Worm (Caenorhabditis elegans) whole organism, mixed stage, embryonic: Measurements from ENCODE around the gene stg-1.

Source experiments
- M03D4.4 ChIP-seq: sonication (generic microtip); optimal IDR thresholded peaks from 2 replicates; lab custom pipeline; 2017; ENCODE audit warnings: mild to moderate bottlenecking, missing genetic modification characterization, missing compliant biosample characterization
- bed-3 ChIP-seq: fragments of 200-800 bp; sonication (Bioruptor generic); optimal IDR thresholded peaks from 3 replicates; lab custom pipeline; 2018; ENCODE audit warnings: mild to moderate bottlenecking, missing genetic modification characterization, moderate library complexity, missing compliant biosample characterization
- blmp-1 ChIP-seq: fragments of 150-350 bp; optimal IDR thresholded peaks from 2 replicates; lab custom pipeline; 2014; ENCODE audit warnings: missing biosample characterization, missing genetic modification characterization
- ceh-39 ChIP-seq: fragments of 150-350 bp; optimal IDR thresholded peaks from 2 replicates; lab custom pipeline; 2014; ENCODE audit warnings: missing biosample characterization, missing genetic modification characterization
- ceh-83 ChIP-seq: fragments of 200-800 bp; sonication (Bioruptor generic); optimal IDR thresholded peaks from 2 replicates; lab custom pipeline; 2018; ENCODE audit warnings: mild to moderate bottlenecking, missing genetic modification characterization, missing compliant biosample characterization
- ces-1 ChIP-seq: fragments of 150-350 bp; optimal IDR thresholded peaks from 2 replicates; lab custom pipeline; 2014; ENCODE audit warnings: missing biosample characterization, missing genetic modification reagents, missing genetic modification characterization
- cnd-1 ChIP-seq: fragments of 200-800 bp; sonication (Bioruptor generic); optimal IDR thresholded peaks from 2 replicates; lab custom pipeline; 2018; ENCODE audit warnings: mild to moderate bottlenecking, missing genetic modification characterization, missing compliant biosample characterization
- drap-1 ChIP-seq: fragments of 200-800 bp; sonication (Bioruptor generic); optimal IDR thresholded peaks from 3 replicates; lab custom pipeline; 2018; ENCODE audit warnings: mild to moderate bottlenecking, missing genetic modification characterization, missing compliant biosample characterization
- elt-1 ChIP-seq: sonication (generic microtip); optimal IDR thresholded peaks from 2 replicates; lab custom pipeline; 2017; ENCODE audit warnings: missing genetic modification characterization, mild to moderate bottlenecking, missing compliant biosample characterization, antibody characterized with exemption, moderate library complexity, borderline replicate concordance; ENCODE audit not compliant: insufficient read depth
- elt-3 ChIP-seq: fragments of 150-350 bp; optimal IDR thresholded peaks from 2 replicates; lab custom pipeline; 2014; ENCODE audit warnings: missing biosample characterization, missing genetic modification characterization
- flh-1 ChIP-seq: fragments of 200-800 bp; sonication (Bioruptor generic); optimal IDR thresholded peaks from 2 replicates; lab custom pipeline; 2018; ENCODE audit warnings: mild to moderate bottlenecking, missing genetic modification characterization, moderate library complexity, missing compliant biosample characterization
- ham-2 ChIP-seq: fragments of 200-800 bp; sonication (Bioruptor generic); optimal IDR thresholded peaks from 2 replicates; lab custom pipeline; 2018; ENCODE audit warnings: mild to moderate bottlenecking, missing genetic modification characterization, missing compliant biosample characterization
- lin-13 ChIP-seq: fragments of 150-350 bp; optimal IDR thresholded peaks from 2 replicates; lab custom pipeline; 2014; ENCODE audit warnings: missing biosample characterization, missing genetic modification characterization
- lin-32 ChIP-seq: fragments of 200-800 bp; sonication (Bioruptor generic); optimal IDR thresholded peaks from 2 replicates; lab custom pipeline; 2018; ENCODE audit warnings: mild to moderate bottlenecking, missing genetic modification characterization, missing compliant biosample characterization
- mab-5 ChIP-seq: fragments of 150-350 bp; optimal IDR thresholded peaks from 2 replicates; lab custom pipeline; 2014; ENCODE audit warnings: missing biosample characterization, missing genetic modification characterization
- mep-1 ChIP-seq: fragments of 150-350 bp; optimal IDR thresholded peaks from 2 replicates; lab custom pipeline; 2017; ENCODE audit warnings: missing biosample characterization, missing genetic modification reagents, missing genetic modification characterization, inconsistent platforms
- mls-2 ChIP-seq: sonication (generic microtip); optimal IDR thresholded peaks from 2 replicates; lab custom pipeline; 2016; ENCODE audit warnings: mild to moderate bottlenecking, missing genetic modification characterization, moderate library complexity, missing compliant biosample characterization
- nhr-12 ChIP-seq: fragments of 150-350 bp; optimal IDR thresholded peaks from 2 replicates; lab custom pipeline; 2014; ENCODE audit warnings: missing biosample characterization, missing genetic modification characterization
- nhr-237 ChIP-seq: fragments of 150-350 bp; optimal IDR thresholded peaks from 2 replicates; lab custom pipeline; 2014; ENCODE audit warnings: missing biosample characterization, missing genetic modification characterization
- nhr-28 ChIP-seq: fragments of 150-350 bp; optimal IDR thresholded peaks from 2 replicates; lab custom pipeline; 2014; ENCODE audit warnings: missing biosample characterization, missing genetic modification characterization
- nhr-76 ChIP-seq: sonication (generic microtip); optimal IDR thresholded peaks from 2 replicates; lab custom pipeline; 2017; ENCODE audit warnings: missing biosample characterization, missing genetic modification characterization
- pha-4 ChIP-seq: fragments of 150-350 bp; optimal IDR thresholded peaks from 2 replicates; lab custom pipeline; 2018; ENCODE audit warnings: missing biosample characterization, missing genetic modification reagents, missing genetic modification characterization
- sem-2 ChIP-seq: fragments of 200-800 bp; sonication (Bioruptor generic); optimal IDR thresholded peaks from 2 replicates; lab custom pipeline; 2018; ENCODE audit warnings: mild to moderate bottlenecking, missing genetic modification characterization, missing compliant biosample characterization
- snpc-4 ChIP-seq: fragments of 150-350 bp; optimal IDR thresholded peaks from 2 replicates; lab custom pipeline; 2014; ENCODE audit warnings: missing biosample characterization, missing genetic modification characterization
- sptf-1 ChIP-seq: sonication (generic microtip); optimal IDR thresholded peaks from 2 replicates; lab custom pipeline; 2017; ENCODE audit warnings: mild to moderate bottlenecking, missing genetic modification characterization, moderate library complexity, missing compliant biosample characterization
- tbx-8 ChIP-seq: fragments of 200-800 bp; sonication (Bioruptor generic); optimal IDR thresholded peaks from 2 replicates; lab custom pipeline; 2018; ENCODE audit warnings: mild to moderate bottlenecking, missing genetic modification characterization, moderate library complexity, missing compliant biosample characterization
- unc-120 ChIP-seq: sonication (generic microtip); optimal IDR thresholded peaks from 2 replicates; lab custom pipeline; 2017; ENCODE audit warnings: missing genetic modification characterization, missing compliant biosample characterization; ENCODE audit not compliant: poor library complexity, severe bottlenecking
- unc-39 ChIP-seq: fragments of 150-350 bp; optimal IDR thresholded peaks from 2 replicates; lab custom pipeline; 2014; ENCODE audit warnings: missing biosample characterization, missing genetic modification characterization
- unc-62 ChIP-seq: fragments of 150-350 bp; optimal IDR thresholded peaks from 2 replicates; lab custom pipeline; 2014; ENCODE audit warnings: missing biosample characterization, missing genetic modification reagents, missing genetic modification characterization
- zip-8 ChIP-seq: fragments of 150-350 bp; optimal IDR thresholded peaks from 2 replicates; lab custom pipeline; 2014; ENCODE audit warnings: missing biosample characterization, missing genetic modification characterization
- ztf-11 ChIP-seq: fragments of 150-350 bp; optimal IDR thresholded peaks from 2 replicates; lab custom pipeline; 2014; ENCODE audit warnings: missing biosample characterization, missing genetic modification characterization

The stg-1 gene

DNA sequence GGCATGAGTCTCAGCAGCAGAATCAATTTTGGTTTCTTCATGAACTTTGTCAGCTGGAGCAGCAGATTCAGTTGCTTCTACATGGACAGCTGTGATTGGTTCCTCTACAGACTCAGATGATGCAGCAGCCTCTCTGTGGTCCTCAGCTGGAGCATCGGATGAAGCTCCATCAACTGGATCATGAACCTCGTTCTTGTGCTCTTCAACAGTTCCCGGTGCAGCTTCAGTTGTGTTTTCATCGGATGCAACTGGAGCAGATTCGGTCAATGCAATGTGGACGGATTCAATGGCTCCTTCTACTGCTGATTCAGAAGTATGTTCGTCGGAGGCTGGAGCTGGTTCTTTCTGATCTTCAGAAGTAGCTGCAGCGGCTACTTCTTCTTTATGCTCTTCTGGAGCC is 46.1 kb downstream of the stg-1 start:
- TF ChIP-seq elt-3 (tag; lab: Kevin White, UChicago): no peak
- TF ChIP-seq sptf-1: no peak
- TF ChIP-seq nhr-237: no peak
- no peak for TF ChIP-seq unc-120
- no peak for TF ChIP-seq ceh-39 (tag; lab: Kevin White, UChicago)
- no peak for TF ChIP-seq lin-13
- TF ChIP-seq zip-8 (tag; lab: Kevin White, UChicago): no peak
- TF ChIP-seq pha-4: no peak
- TF ChIP-seq mab-5 (tag; lab: Kevin White, UChicago): no peak
- no peak for TF ChIP-seq sem-2 (GFP tag; lab: Kevin White, UChicago)
- TF ChIP-seq snpc-4 (tag; lab: Kevin White, UChicago): no peak
- no peak for TF ChIP-seq unc-39 (tag; lab: Kevin White, UChicago)
- TF ChIP-seq ceh-83 (GFP tag; lab: Kevin White, UChicago): no peak
- no peak for TF ChIP-seq nhr-28 (tag; lab: Kevin White, UChicago)

DNA sequence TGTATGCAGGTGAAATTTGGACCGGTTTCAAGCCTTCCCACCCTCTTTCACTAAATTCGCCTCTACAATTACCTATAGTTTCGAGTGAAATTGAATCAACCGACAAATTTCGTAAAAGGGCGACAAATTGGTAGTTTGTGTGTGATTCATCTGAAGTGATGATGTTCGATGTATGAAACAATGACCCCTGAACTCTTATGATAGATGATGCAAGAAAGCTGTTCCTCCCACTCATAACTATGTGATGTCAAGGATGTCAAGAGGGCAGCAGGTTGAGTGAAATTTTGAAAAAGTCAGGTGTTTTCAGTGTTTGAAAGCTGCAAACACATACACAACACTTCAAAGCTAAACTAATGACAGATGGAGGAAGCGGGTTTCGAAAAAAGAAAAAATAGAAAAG is 48.0 kb downstream of the stg-1 start:
- TF ChIP-seq bed-3 (GFP tag; lab: Kevin White, UChicago) (no peak), cnd-1 (tag; lab: Kevin White, UChicago) (no peak), flh-1 (no peak)

ce11 chrII:10011733-10012132 is 48.7 kb downstream of the stg-1 start:
- TF ChIP-seq ceh-83 (GFP tag; lab: Kevin White, UChicago) (no peak), tbx-8 (GFP tag; lab: Kevin White, UChicago) (no peak), unc-62 (GFP tag; lab: Kevin White, UChicago) (no peak), elt-1 (no peak), nhr-12 (no peak)

DNA sequence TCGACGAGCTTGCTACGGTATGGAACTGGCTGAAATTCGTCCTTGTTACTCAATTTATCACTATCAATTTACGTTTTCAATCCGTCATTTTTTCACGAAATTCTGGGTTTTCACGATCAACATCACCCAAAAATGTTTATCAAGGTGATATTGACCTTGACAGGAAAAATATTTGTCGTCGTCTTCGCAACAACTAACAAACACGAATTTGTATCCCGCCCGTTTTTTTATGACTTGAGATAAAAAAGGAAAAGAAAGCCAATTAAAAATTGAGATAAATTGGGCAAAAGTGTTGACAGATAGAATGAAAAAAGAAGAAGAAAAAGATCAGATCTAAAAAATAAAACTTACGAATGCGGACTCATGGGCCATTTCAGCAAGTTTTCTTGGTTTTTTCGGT is 49.5 kb downstream of the stg-1 start:
- TF ChIP-seq tbx-8 (GFP tag; lab: Kevin White, UChicago) (no peak), lin-32 (GFP tag; lab: Kevin White, UChicago) (no peak), drap-1 (GFP tag; lab: Kevin White, UChicago) (no peak), elt-3 (tag; lab: Kevin White, UChicago) (no peak), blmp-1 (tag; lab: Kevin White, UChicago) (no peak), ham-2 (no peak), bed-3 (GFP tag; lab: Kevin White, UChicago) (no peak), nhr-12 (no peak), sptf-1 (no peak), zip-8 (tag; lab: Kevin White, UChicago) (no peak), ces-1 (GFP tag; lab: Kevin White, UChicago) (no peak), mls-2 (tag; lab: Kevin White, UChicago) (no peak), ceh-39 (tag; lab: Kevin White, UChicago) (no peak), elt-1 (no peak)

ce11 chrII:10008552-10008951 is 51.9 kb downstream of the stg-1 start:
- TF ChIP-seq ceh-39 (tag; lab: Kevin White, UChicago): no peak
- no peak for TF ChIP-seq unc-62 (GFP tag; lab: Kevin White, UChicago)
- no peak for TF ChIP-seq sem-2 (GFP tag; lab: Kevin White, UChicago)
- no peak for TF ChIP-seq lin-13
- no peak for TF ChIP-seq flh-1
- no peak for TF ChIP-seq elt-3 (tag; lab: Kevin White, UChicago)
- TF ChIP-seq pha-4: no peak
- TF ChIP-seq ztf-11 (tag; lab: Kevin White, UChicago): no peak
- no peak for TF ChIP-seq nhr-237
- no peak for TF ChIP-seq lin-32 (GFP tag; lab: Kevin White, UChicago)
- TF ChIP-seq elt-1: no peak
- TF ChIP-seq tbx-8 (GFP tag; lab: Kevin White, UChicago): no peak
- no peak for TF ChIP-seq nhr-76
- no peak for TF ChIP-seq M03D4.4 (tag; lab: Kevin White, UChicago)
- no peak for TF ChIP-seq bed-3 (GFP tag; lab: Kevin White, UChicago)
- TF ChIP-seq mep-1 (tag; lab: Kevin White, UChicago): no peak
- no peak for TF ChIP-seq unc-39 (tag; lab: Kevin White, UChicago)
- no peak for TF ChIP-seq cnd-1 (tag; lab: Kevin White, UChicago)
